Worm (Caenorhabditis elegans) whole organism, dauer: Measurements from ENCODE around the gene K08B12.1.

Experiments used
- unc-62 ChIP-seq: sonication (generic microtip); optimal IDR thresholded peaks from 2 replicates; lab custom pipeline; 2017; ENCODE audit warnings: missing biosample characterization, missing genetic modification reagents, missing genetic modification characterization

The K08B12.1 gene

DNA sequence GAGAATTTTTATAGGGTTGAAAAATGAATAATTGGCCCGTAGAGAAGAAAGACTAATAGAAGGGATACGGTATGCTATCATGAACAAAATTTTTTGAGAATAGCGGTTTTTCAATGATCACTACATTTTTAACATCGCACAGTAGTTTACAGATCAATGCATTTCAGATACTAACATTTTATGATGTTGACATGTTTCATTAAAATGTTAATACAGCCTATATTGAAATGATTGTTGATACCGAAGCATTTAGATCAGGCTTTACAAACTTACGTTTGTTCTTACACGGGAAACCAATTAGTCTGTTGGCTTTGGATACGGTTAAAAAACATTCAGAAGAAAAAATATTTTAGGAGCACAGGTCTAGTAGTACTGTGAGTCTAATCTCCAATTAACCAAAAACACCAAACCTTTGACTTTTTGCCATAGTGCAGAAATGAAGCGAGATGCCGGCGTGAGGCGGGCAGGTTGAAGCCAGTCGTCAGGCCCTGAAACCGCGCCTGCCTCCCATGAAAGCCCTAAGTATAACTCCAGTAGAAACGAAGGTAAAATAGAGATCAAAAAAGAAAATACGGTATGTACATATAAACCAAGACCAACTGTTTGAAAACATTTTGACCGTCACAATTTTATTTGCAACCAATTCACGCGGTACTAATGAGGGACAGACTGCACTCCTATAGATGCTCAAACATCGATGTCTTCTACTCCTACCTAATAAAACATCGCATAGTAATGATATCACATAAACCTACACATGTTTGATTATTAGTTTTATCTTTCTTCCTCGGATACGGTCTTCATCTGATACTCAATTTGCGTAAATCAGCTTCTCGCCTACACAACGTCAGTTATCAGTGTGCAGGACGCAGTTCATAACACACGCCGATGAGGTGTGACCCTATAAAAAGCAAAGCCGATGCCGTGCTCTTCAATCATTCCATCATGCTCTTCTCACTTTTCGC, 19.2 kb downstream of the K08B12.1 start, which contains the start of gene fil-2:
fil-2 (plus strand) TSS at position 915 of the 965 bp plus-strand sequence.
- TF ChIP-seq unc-62 (GFP tag; lab: Kevin White, UChicago), result no peak

DNA sequence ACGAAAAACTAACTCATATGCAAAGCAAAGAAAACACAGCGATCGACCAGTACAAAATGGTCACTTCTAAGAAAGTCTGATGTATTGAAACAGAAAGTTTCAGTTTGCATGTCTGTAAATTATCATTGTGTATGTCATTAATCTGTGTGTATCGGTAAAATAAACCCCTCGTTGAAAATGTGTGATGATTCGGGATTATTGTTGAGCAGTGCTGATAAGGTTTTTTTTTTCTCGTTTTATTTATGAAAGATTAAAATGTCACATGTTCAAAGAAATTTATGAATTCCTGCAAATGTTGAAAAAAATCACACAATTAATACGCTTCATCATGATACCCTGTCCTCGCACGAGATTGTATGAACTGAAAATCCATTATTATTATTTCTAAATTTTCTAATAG, 20.9 kb downstream of the K08B12.1 start:
- no peak for TF ChIP-seq unc-62 (GFP tag; lab: Kevin White, UChicago)

DNA sequence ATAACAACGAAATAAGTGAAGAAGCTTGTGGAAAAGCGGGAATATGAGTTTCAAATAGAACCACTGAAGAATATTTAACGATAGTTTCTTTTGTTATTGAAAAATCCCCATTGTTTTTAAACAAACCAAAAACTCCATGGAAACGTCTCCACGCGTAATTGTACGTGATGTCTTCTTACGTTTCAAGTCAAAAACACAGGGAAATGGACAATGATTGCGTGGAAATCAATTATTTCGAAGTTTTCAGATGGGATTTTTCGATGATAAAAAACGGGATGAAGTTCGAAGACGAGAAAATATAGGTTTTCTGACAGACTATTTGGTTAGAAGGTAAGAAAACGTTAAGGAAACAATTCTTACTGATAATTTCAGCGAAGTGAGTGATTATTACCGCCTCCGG, 22.0 kb downstream of the K08B12.1 start, which contains the start of the genes K12B6.4 and spe-49:
K12B6.4 (minus strand) TSS at position 101 of the 400 bp plus-strand sequence.
spe-49 (plus strand) TSS at position 185 of the 400 bp plus-strand sequence.
- no peak for TF ChIP-seq unc-62 (GFP tag; lab: Kevin White, UChicago)

ce11 chrV:6286343-6286742, 27.2 kb downstream of the K08B12.1 start, which contains the start of gene srn-1:
TSS of gene srn-1 (minus strand) at chrV:6286443.
- no peak for TF ChIP-seq unc-62 (GFP tag; lab: Kevin White, UChicago)

DNA sequence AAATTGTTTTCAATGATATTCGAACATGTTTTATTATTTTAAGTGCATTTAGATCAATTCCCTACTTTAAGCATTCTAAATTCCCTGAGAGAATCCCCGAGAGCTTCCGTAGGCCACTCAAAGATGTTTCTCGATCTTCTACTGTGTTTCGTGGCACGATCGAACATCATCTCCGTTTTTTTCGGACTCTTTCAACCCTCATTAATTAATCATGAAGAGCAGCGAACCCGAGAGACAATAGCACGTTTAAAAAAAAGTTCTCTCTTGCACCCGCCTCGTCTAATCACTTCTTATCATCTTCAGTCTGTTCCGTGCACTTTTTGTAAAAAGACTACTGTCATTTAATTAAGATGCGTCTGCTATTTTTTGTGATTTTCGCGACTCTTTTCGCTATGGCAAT, 29.4 kb downstream of the K08B12.1 start, which contains the start of gene K12B6.11:
K12B6.11 (plus strand) TSS at position 301 of the 400 bp plus-strand sequence.
- no peak for TF ChIP-seq unc-62 (GFP tag; lab: Kevin White, UChicago)

- no peak for TF ChIP-seq unc-62 (GFP tag; lab: Kevin White, UChicago)
Observed at ce11 chrV:6291301-6291700, 32.1 kb downstream of the K08B12.1 start.

DNA sequence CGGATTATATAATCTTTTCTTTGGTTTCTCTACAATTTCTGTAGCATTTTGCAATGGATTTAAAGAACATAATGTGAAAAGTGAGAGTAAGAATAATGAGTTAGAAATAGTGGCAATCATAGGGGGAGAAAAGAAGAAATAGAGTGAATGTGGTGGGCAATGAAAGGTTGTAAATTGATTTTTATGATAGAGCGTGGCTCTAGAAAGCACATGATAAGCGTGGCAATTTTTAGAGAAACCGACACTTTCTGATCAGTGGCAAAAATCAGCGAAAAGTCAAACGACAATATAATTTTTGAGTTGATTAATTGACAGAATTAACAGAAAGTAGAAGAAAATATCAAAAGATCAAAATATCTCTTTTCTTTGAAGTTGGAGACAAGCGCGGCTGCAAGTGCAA, 33.2 kb downstream of the K08B12.1 start, which contains the start of gene K12B6.9:
K12B6.9 (minus strand) TSS at position 266 of the 400 bp plus-strand sequence.
- TF ChIP-seq unc-62 (GFP tag; lab: Kevin White, UChicago), result no peak

ce11 chrV:6301046-6301445, 41.9 kb downstream of the K08B12.1 start:
- no peak for TF ChIP-seq unc-62 (GFP tag; lab: Kevin White, UChicago)

DNA sequence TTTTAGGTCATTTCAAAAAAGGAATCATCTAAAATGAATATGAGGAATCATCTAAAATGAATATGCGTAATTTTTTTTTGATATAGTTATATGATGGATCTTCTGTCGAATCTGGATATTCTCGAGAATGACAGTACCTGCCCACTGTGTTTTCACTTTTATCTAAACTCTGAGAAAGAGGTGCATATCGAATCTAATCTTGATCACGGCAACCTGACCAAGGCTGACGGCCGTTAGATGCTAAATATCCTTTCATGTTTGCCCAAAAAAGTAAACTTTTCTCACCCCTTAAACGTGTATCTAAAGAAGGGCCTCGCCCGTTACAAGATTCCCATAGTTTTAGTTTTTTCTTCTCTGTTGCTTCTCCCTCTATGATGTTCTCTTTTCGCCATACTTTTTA, 43.3 kb downstream of the K08B12.1 start:
- TF ChIP-seq unc-62 (GFP tag; lab: Kevin White, UChicago), result no peak

ce11 chrV:6303471-6303870, 44.3 kb downstream of the K08B12.1 start, which contains the start of gene sago-1:
TSS of gene sago-1 (plus strand) at chrV:6303771.
- no peak for TF ChIP-seq unc-62 (GFP tag; lab: Kevin White, UChicago)
